Worm (Caenorhabditis elegans): ENCODE data around the gene F15H10.12.
A peak's percentile ranks its signal among the peaks of the same experiment; 100 is the strongest.

The F15H10.12 gene

ce11 chrV:10406313-10406712 is 3.6 kb downstream of the F15H10.12 start, which contains the start of gene F15H10.7:
Gene F15H10.7, minus strand, starts transcription at chrV:10406413.
- TF ChIP-seq nhr-11 (tag; optimal IDR thresholded peaks at IDR 0.05), result no peak
- TF ChIP-seq nhr-25 (tag; optimal IDR thresholded peaks at IDR 0.05), result no peak
- TF ChIP-seq nhr-12 (tag; optimal IDR thresholded peaks at IDR 0.05), result no peak
- TF ChIP-seq lin-11 (tag; optimal IDR thresholded peaks at IDR 0.05), result no peak
- TF ChIP-seq mbf-1 (tag; optimal IDR thresholded peaks at IDR 0.05), result no peak
- TF ChIP-seq nhr-77 (tag; optimal IDR thresholded peaks at IDR 0.05), result no peak
- no peak for TF ChIP-seq fos-1 (tag; optimal IDR thresholded peaks at IDR 0.05)
- TF ChIP-seq ceh-82 (tag; optimal IDR thresholded peaks at IDR 0.05), result no peak
- no peak for TF ChIP-seq sma-3 (GFP tag; optimal IDR thresholded peaks at IDR 0.05)
- TF ChIP-seq ama-1 (optimal IDR thresholded peaks at IDR 0.05), result no peak
- no peak for TF ChIP-seq nhr-10 (tag; optimal IDR thresholded peaks at IDR 0.05)
- TF ChIP-seq nhr-23 (tag; optimal IDR thresholded peaks at IDR 0.05), result no peak
- TF ChIP-seq C34F6.9 (tag; optimal IDR thresholded peaks at IDR 0.05), result no peak
- TF ChIP-seq elt-1 (tag; optimal IDR thresholded peaks at IDR 0.05), result no peak
- no peak for TF ChIP-seq lin-39 (tag; optimal IDR thresholded peaks at IDR 0.05)
- TF ChIP-seq ztf-4 (tag; optimal IDR thresholded peaks at IDR 0.05), result no peak
- TF ChIP-seq ztf-1 (GFP tag; conservative IDR thresholded peaks at IDR 0.05), result no peak

DNA sequence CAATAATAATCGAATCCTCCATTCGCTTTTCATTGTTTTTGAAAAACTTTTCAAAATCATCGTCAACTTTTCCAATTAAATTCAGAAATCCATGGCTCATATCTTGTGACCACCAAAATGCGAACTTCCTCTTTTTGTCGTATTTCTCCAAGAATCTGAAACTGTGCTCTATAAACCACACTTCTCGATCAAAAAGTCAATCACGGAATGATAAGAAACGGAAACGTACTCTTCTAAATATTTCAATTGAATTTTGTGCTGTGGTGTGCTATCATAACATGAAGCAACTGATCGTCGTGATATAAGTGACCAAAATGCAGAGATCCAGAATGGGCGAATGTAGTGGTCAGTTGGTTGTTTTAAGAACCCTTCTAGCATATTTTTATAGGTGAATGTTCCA is 5.2 kb downstream of the F15H10.12 start:
- TF ChIP-seq nhr-25 (tag; optimal IDR thresholded peaks at IDR 0.05) (no peak), fos-1 (tag; optimal IDR thresholded peaks at IDR 0.05) (peak; percentile 29)

DNA sequence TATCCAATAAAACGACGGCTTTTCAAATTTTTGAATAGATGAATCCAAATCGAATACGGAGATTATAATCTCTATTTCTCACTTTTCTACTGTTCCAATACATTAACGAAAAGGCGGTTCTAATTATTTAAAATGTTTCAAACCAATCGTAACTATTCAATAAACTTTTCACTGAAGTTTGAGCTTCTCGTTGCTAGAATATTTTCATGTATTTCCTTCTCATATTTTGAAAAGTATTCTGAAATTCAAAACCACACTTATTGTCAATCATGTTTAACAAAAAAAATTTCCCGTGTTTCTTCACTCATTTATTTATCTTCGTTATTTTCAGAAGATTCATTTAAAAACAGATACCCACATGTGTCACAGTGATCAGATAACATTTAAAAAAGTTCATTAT is 7.1 kb downstream of the F15H10.12 start, which contains the start of gene F15H10.8:
TSS of gene F15H10.8 (minus strand) at position 101 of the 400 bp plus-strand sequence.
- TF ChIP-seq elt-3 (tag; optimal IDR thresholded peaks at IDR 0.05) (no peak), snpc-4 (tag; optimal IDR thresholded peaks at IDR 0.05) (no peak), lsy-2 (tag; optimal IDR thresholded peaks at IDR 0.05) (no peak), nhr-23 (tag; optimal IDR thresholded peaks at IDR 0.05) (no peak), F13H6.1 (tag; optimal IDR thresholded peaks at IDR 0.05) (no peak)

DNA sequence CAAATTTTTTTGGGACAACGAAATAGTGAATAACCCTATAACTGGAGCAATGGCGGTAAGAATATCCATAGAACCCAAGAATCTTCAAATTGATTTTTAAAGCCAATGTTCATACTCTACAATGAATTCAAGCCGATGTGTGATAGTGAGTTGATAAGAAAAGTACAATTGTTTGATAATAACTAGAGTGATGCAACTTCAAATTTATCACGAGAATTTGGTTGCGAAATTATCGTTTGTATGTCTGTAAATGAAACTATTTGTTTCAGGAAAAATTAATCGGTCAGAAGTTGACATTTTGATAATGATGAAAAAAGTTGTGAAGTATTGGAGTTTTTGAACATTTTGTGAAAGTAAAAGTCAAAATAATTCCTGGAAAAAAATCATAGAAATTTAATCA is 10.6 kb downstream of the F15H10.12 start:
- peak; percentile 80 for TF ChIP-seq nhr-129 (tag; optimal IDR thresholded peaks at IDR 0.05)
- TF ChIP-seq fos-1 (tag; optimal IDR thresholded peaks at IDR 0.05), result peak; percentile 93
- no peak for TF ChIP-seq zag-1 (tag; optimal IDR thresholded peaks at IDR 0.05)
- peak; percentile 37 for TF ChIP-seq crh-2 (tag; optimal IDR thresholded peaks at IDR 0.05)
- peak; percentile 24 for TF ChIP-seq gmeb-1 (tag; optimal IDR thresholded peaks at IDR 0.05)
- peak; percentile 76 for TF ChIP-seq sma-9 (GFP tag; optimal IDR thresholded peaks at IDR 0.05)
- TF ChIP-seq sma-9 (tag; optimal IDR thresholded peaks at IDR 0.05), result no peak

DNA sequence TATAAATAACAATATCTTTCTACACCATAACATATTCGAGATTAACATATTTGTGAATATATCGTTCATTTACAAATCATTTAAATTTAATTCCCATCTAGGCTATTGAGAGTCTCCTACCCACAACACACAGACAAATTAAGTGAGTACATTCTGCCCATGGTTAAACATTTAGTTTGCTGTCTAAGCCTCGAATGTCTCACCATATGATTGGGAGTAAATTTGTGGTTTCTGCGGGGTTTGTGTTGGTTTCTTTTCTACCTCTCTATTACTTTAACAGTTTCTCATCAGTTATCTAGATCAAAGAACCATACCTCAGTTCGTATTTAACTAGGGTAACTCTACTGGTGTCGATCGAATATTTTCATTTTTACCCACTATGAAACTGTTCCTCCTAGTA is 11.4 kb downstream of the F15H10.12 start, which contains the start of gene ugt-2:
TSS of gene ugt-2 (plus strand) at position 371 of the 400 bp plus-strand sequence.
- no peak for TF ChIP-seq ceh-82 (tag; optimal IDR thresholded peaks at IDR 0.05)
- no peak for TF ChIP-seq lin-39 (tag; optimal IDR thresholded peaks at IDR 0.05)
- no peak for TF ChIP-seq ztf-4 (tag; optimal IDR thresholded peaks at IDR 0.05)
- no peak for TF ChIP-seq nhr-21 (tag; optimal IDR thresholded peaks at IDR 0.05)
- TF ChIP-seq F13H6.1 (tag; optimal IDR thresholded peaks at IDR 0.05), result no peak
- no peak for TF ChIP-seq C34F6.9 (tag; optimal IDR thresholded peaks at IDR 0.05)
- TF ChIP-seq ama-1 (optimal IDR thresholded peaks at IDR 0.05), result no peak
- TF ChIP-seq gmeb-1 (tag; optimal IDR thresholded peaks at IDR 0.05), result no peak
- TF ChIP-seq sma-3 (GFP tag; optimal IDR thresholded peaks at IDR 0.05), result no peak
- peak; percentile 53 for TF ChIP-seq sma-9 (GFP tag; optimal IDR thresholded peaks at IDR 0.05)
- TF ChIP-seq sma-9 (tag; optimal IDR thresholded peaks at IDR 0.05), result no peak
- TF ChIP-seq unc-39 (tag; optimal IDR thresholded peaks at IDR 0.05), result no peak
- TF ChIP-seq snpc-4 (tag; optimal IDR thresholded peaks at IDR 0.05), result no peak
- peak; percentile 41 for TF ChIP-seq fos-1 (tag; optimal IDR thresholded peaks at IDR 0.05)
- TF ChIP-seq crh-2 (tag; optimal IDR thresholded peaks at IDR 0.05), result peak; percentile 14
- TF ChIP-seq nhr-129 (tag; optimal IDR thresholded peaks at IDR 0.05), result peak; percentile 29
- no peak for TF ChIP-seq Y55F3AM.14 (GFP tag; optimal IDR thresholded peaks at IDR 0.05)

ce11 chrV:10395173-10395766 is 14.6 kb downstream of the F15H10.12 start, which contains the start of the genes col-151 and ugt-1:
Gene col-151, minus strand, starts transcription at chrV:10395223.
Gene ugt-1, plus strand, starts transcription at chrV:10395663.
- TF ChIP-seq nhr-6 (tag; optimal IDR thresholded peaks at IDR 0.05) (no peak), fos-1 (tag; optimal IDR thresholded peaks at IDR 0.05) (peak; percentile 25)

All from whole organism, L2 larva.